Fruit fly (Drosophila melanogaster) whole organism, embryonic: ENCODE results near the gene DPCoAC.

Source experiments
- Abd-B ChIP-seq: fragments of 200-800 bp; sonication (Bioruptor generic); optimal IDR thresholded peaks from 2 replicates; lab custom pipeline; 2018; ENCODE audit warnings: missing biosample characterization, mild to moderate bottlenecking, missing genetic modification characterization, moderate library complexity
- Antp ChIP-seq: fragments of 200-800 bp; sonication (Bioruptor generic); optimal IDR thresholded peaks from 3 replicates; lab custom pipeline; 2016; ENCODE audit warnings: missing biosample characterization, missing genetic modification characterization
- Atf3 ChIP-seq: fragments of 200-800 bp; sonication (Bioruptor generic); optimal IDR thresholded peaks from 3 replicates; lab custom pipeline; 2016; ENCODE audit warnings: missing biosample characterization, missing genetic modification characterization
- BEAF-32 ChIP-seq: fragments of 200-800 bp; sonication (Bioruptor generic); optimal IDR thresholded peaks from 3 replicates; lab custom pipeline; 2017; ENCODE audit warnings: missing biosample characterization, missing genetic modification characterization, mild to moderate bottlenecking, moderate library complexity, missing genetic modification reagents
- Bgb ChIP-seq: fragments of 200-800 bp; sonication (Bioruptor generic); IDR thresholded peaks from 2 replicates; pipeline ENCODE4 v1.3.6; 2022; ENCODE audit warnings: missing biosample characterization, missing genetic modification characterization; ENCODE audit not compliant: partially characterized antibody
- Blimp-1 ChIP-seq: fragments of 200-800 bp; sonication (Bioruptor generic); optimal IDR thresholded peaks from 3 replicates; lab custom pipeline; 2018; ENCODE audit warnings: missing biosample characterization, missing genetic modification characterization, mild to moderate bottlenecking, moderate library complexity, missing genetic modification reagents
- CG13123 ChIP-seq: fragments of 200-800 bp; sonication (Bioruptor generic); optimal IDR thresholded peaks from 2 replicates; lab custom pipeline; 2016; ENCODE audit warnings: missing biosample characterization, missing genetic modification characterization
- CG14860 ChIP-seq: fragments of 200-800 bp; sonication (Bioruptor generic); IDR thresholded peaks from 3 replicates; pipeline ENCODE4 v1.3.6; 2022; ENCODE audit warnings: missing biosample characterization, missing genetic modification characterization; ENCODE audit not compliant: partially characterized antibody
- CG15601 ChIP-seq: fragments of 200-800 bp; sonication (Bioruptor generic); optimal IDR thresholded peaks from 3 replicates; lab custom pipeline; 2019; ENCODE audit warnings: missing biosample characterization, mild to moderate bottlenecking, missing genetic modification characterization, moderate library complexity
- CG17612 ChIP-seq: fragments of 200-800 bp; sonication (Bioruptor generic); IDR thresholded peaks from 2 replicates; pipeline ENCODE4 v1.3.6; 2022; ENCODE audit warnings: missing biosample characterization, missing genetic modification characterization
- CG1792 ChIP-seq: fragments of 200-800 bp; sonication (Bioruptor generic); optimal IDR thresholded peaks from 2 replicates; lab custom pipeline; 2016; ENCODE audit warnings: missing biosample characterization, missing genetic modification characterization
- CG18764 ChIP-seq: fragments of 200-800 bp; sonication (Bioruptor generic); optimal IDR thresholded peaks from 3 replicates; lab custom pipeline; 2016; ENCODE audit warnings: missing biosample characterization, missing genetic modification characterization
- CG2199 ChIP-seq: fragments of 200-800 bp; sonication (Bioruptor generic); IDR thresholded peaks from 3 replicates; pipeline ENCODE4 v1.3.6; 2022; ENCODE audit warnings: missing biosample characterization, missing genetic modification characterization
- CG3281 ChIP-seq: fragments of 200-800 bp; sonication (Bioruptor generic); optimal IDR thresholded peaks from 3 replicates; lab custom pipeline; 2017; ENCODE audit warnings: missing biosample characterization, mild to moderate bottlenecking, missing genetic modification characterization
- CG7745 ChIP-seq: fragments of 200-800 bp; sonication (Bioruptor generic); optimal IDR thresholded peaks from 2 replicates; lab custom pipeline; 2018; ENCODE audit warnings: missing biosample characterization, mild to moderate bottlenecking, missing genetic modification characterization, moderate library complexity
- CG8478 ChIP-seq: fragments of >200 bp; optimal IDR thresholded peaks from 2 replicates; lab custom pipeline; 2018
- CG9876 ChIP-seq: fragments of 200-800 bp; sonication (Bioruptor generic); optimal IDR thresholded peaks from 2 replicates; lab custom pipeline; 2016; ENCODE audit warnings: missing biosample characterization, missing genetic modification characterization
- Chrac-16 ChIP-seq: fragments of 200-800 bp; sonication (Bioruptor generic); optimal IDR thresholded peaks from 3 replicates; lab custom pipeline; 2016; ENCODE audit warnings: missing biosample characterization, missing genetic modification characterization
- Dll ChIP-seq: fragments of 200-800 bp; sonication (Bioruptor generic); IDR thresholded peaks from 4 replicates; pipeline ENCODE4 v1.3.6; 2022; ENCODE audit warnings: missing biosample characterization, missing genetic modification characterization; ENCODE audit not compliant: partially characterized antibody
- Drgx ChIP-seq: fragments of 200-800 bp; sonication (Bioruptor generic); IDR thresholded peaks from 2 replicates; pipeline ENCODE4 v1.3.6; 2022; ENCODE audit warnings: missing biosample characterization, missing genetic modification characterization
- Ets65A ChIP-seq: fragments of 200-800 bp; sonication (Bioruptor generic); peaks from one replicate; lab custom pipeline; 2016; ENCODE audit warnings: missing biosample characterization, missing genetic modification characterization
- Ets97D ChIP-seq: fragments of 200-800 bp; sonication (Bioruptor generic); optimal IDR thresholded peaks from 3 replicates; lab custom pipeline; 2016; ENCODE audit warnings: missing biosample characterization, missing genetic modification characterization
- HLHmδ ChIP-seq: fragments of 200-800 bp; sonication (Bioruptor generic); optimal IDR thresholded peaks from 2 replicates; lab custom pipeline; 2018; ENCODE audit warnings: missing biosample characterization, mild to moderate bottlenecking, missing genetic modification characterization, moderate library complexity
- Hsf ChIP-seq: fragments of 200-800 bp; sonication (Bioruptor generic); optimal IDR thresholded peaks from 3 replicates; lab custom pipeline; 2016; ENCODE audit warnings: missing biosample characterization, missing genetic modification characterization
- MESR4 ChIP-seq: fragments of 200-800 bp; sonication (Bioruptor generic); optimal IDR thresholded peaks from 2 replicates; lab custom pipeline; 2018; ENCODE audit warnings: missing biosample characterization, mild to moderate bottlenecking, missing genetic modification characterization, moderate library complexity
- MTF-1 ChIP-seq: fragments of 200-800 bp; sonication (Bioruptor generic); optimal IDR thresholded peaks from 2 replicates; lab custom pipeline; 2018; ENCODE audit warnings: missing biosample characterization, mild to moderate bottlenecking, missing genetic modification characterization, borderline replicate concordance
- Med ChIP-seq: fragments of 200-800 bp; sonication (Bioruptor generic); peaks from one replicate; lab custom pipeline; 2016; ENCODE audit warnings: missing biosample characterization, missing genetic modification characterization, mild to moderate bottlenecking, inconsistent platforms, moderate library complexity
- Mrtf ChIP-seq: fragments of 200-800 bp; sonication (Bioruptor generic); IDR thresholded peaks from 3 replicates; pipeline ENCODE4 v1.3.6; 2022; ENCODE audit warnings: missing biosample characterization, missing genetic modification characterization
- Sox100B ChIP-seq: fragments of 200-800 bp; sonication (Bioruptor generic); optimal IDR thresholded peaks from 3 replicates; lab custom pipeline; 2018; ENCODE audit warnings: missing biosample characterization, mild to moderate bottlenecking, missing genetic modification characterization
- Spps ChIP-seq: fragments of 200-800 bp; sonication (Bioruptor generic); optimal IDR thresholded peaks from 2 replicates; lab custom pipeline; 2018; ENCODE audit warnings: missing biosample characterization, mild to moderate bottlenecking, missing genetic modification characterization
- Sry-δ ChIP-seq: fragments of 200-800 bp; sonication (Bioruptor generic); optimal IDR thresholded peaks from 2 replicates; lab custom pipeline; 2016; ENCODE audit warnings: missing biosample characterization, missing genetic modification characterization
- Vsx1 ChIP-seq: fragments of 200-800 bp; sonication (Bioruptor generic); optimal IDR thresholded peaks from 2 replicates; lab custom pipeline; 2017; ENCODE audit warnings: missing biosample characterization, mild to moderate bottlenecking, missing genetic modification characterization, missing genetic modification reagents
- ac ChIP-seq: fragments of 200-800 bp; sonication (Bioruptor generic); optimal IDR thresholded peaks from 3 replicates; lab custom pipeline; 2017; ENCODE audit warnings: missing biosample characterization, mild to moderate bottlenecking, missing genetic modification characterization
- chif ChIP-seq, 2 experiments: fragments of 200-800 bp; sonication (Bioruptor generic); optimal IDR thresholded peaks; 3 replicates each; lab custom pipeline; 2016; ENCODE audit warnings: missing biosample characterization in 2 of 2, missing genetic modification characterization in 2 of 2
- disco-r ChIP-seq: fragments of 200-800 bp; sonication (Bioruptor generic); optimal IDR thresholded peaks from 2 replicates; lab custom pipeline; 2016; ENCODE audit warnings: missing biosample characterization, missing genetic modification characterization
- en ChIP-seq: fragments of 200-800 bp; sonication (Bioruptor generic); optimal IDR thresholded peaks from 2 replicates; lab custom pipeline; 2016; ENCODE audit warnings: missing biosample characterization, missing genetic modification characterization
- ewg ChIP-seq: fragments of 200-800 bp; sonication (Bioruptor generic); optimal IDR thresholded peaks from 3 replicates; lab custom pipeline; 2017; ENCODE audit warnings: mild to moderate bottlenecking, missing biosample characterization, missing genetic modification reagents, missing genetic modification characterization
- fd64A ChIP-seq: fragments of 200-800 bp; sonication (Bioruptor generic); optimal IDR thresholded peaks from 3 replicates; lab custom pipeline; 2018; ENCODE audit warnings: missing biosample characterization, mild to moderate bottlenecking, missing genetic modification characterization
- fru ChIP-seq: fragments of >200 bp; optimal IDR thresholded peaks from 2 replicates; lab custom pipeline; 2017
- gcm ChIP-seq: fragments of 200-800 bp; sonication (Bioruptor generic); optimal IDR thresholded peaks from 2 replicates; lab custom pipeline; 2019; ENCODE audit warnings: missing biosample characterization, mild to moderate bottlenecking, missing genetic modification characterization, moderate library complexity
- gfzf ChIP-seq: fragments of 200-800 bp; sonication (Bioruptor generic); optimal IDR thresholded peaks from 2 replicates; lab custom pipeline; 2016; ENCODE audit warnings: missing biosample characterization, mild to moderate bottlenecking, missing genetic modification characterization, moderate library complexity
- grau ChIP-seq: fragments of 200-800 bp; optimal IDR thresholded peaks from 3 replicates; lab custom pipeline; 2019; ENCODE audit warnings: missing biosample characterization, mild to moderate bottlenecking, missing genetic modification characterization, moderate library complexity
- luna ChIP-seq: fragments of 200-800 bp; sonication (Bioruptor generic); optimal IDR thresholded peaks from 2 replicates; lab custom pipeline; 2016; ENCODE audit warnings: missing biosample characterization, missing genetic modification characterization
- mam ChIP-seq: fragments of 200-800 bp; sonication (Bioruptor generic); optimal IDR thresholded peaks from 3 replicates; lab custom pipeline; 2016; ENCODE audit warnings: missing biosample characterization, missing genetic modification characterization
- sc ChIP-seq, 3 experiments: fragments of >200 bp in 2 of 3; fragments of 200-800 bp in 1 of 3; sonication (Bioruptor generic) in 1 of 3; optimal IDR thresholded peaks; 2 replicates in 2 of 3; 3 replicates in 1 of 3; lab custom pipeline; 2017; ENCODE audit warnings: mild to moderate bottlenecking in 1 of 3, missing biosample characterization in 1 of 3, missing genetic modification characterization in 1 of 3, missing genetic modification reagents in 1 of 3
- sug ChIP-seq: fragments of 200-800 bp; optimal IDR thresholded peaks from 2 replicates; lab custom pipeline; 2019; ENCODE audit warnings: missing biosample characterization, mild to moderate bottlenecking, missing genetic modification characterization, moderate library complexity
- tx ChIP-seq: fragments of 200-800 bp; sonication (Bioruptor generic); optimal IDR thresholded peaks from 2 replicates; lab custom pipeline; 2016; ENCODE audit warnings: missing biosample characterization, missing genetic modification characterization
- unc-4 ChIP-seq: fragments of 200-800 bp; sonication (Bioruptor generic); IDR thresholded peaks from 2 replicates; pipeline ENCODE4 v1.3.6; 2022; ENCODE audit warnings: missing biosample characterization, missing genetic modification characterization; ENCODE audit not compliant: partially characterized antibody
- vnd ChIP-seq: fragments of 200-800 bp; sonication (Bioruptor generic); IDR thresholded peaks from 3 replicates; pipeline ENCODE4 v1.3.6; 2022; ENCODE audit warnings: missing biosample characterization, missing genetic modification characterization; ENCODE audit not compliant: partially characterized antibody
- zf30C ChIP-seq: fragments of 200-800 bp; sonication (Bioruptor generic); optimal IDR thresholded peaks from 3 replicates; lab custom pipeline; 2018; ENCODE audit warnings: missing biosample characterization, mild to moderate bottlenecking, missing genetic modification characterization
- zfh1 ChIP-seq: fragments of 200-800 bp; sonication (Bioruptor generic); IDR thresholded peaks from 3 replicates; pipeline ENCODE4 v1.3.6; 2022; ENCODE audit warnings: missing biosample characterization, missing genetic modification characterization

DPCoAC gene

dm6 chr3R:20586409-20586808, 28.9 kb upstream of the DPCoAC start:
- TF ChIP-seq CG15601 (tag; lab: Kevin White, UChicago): no peak
- TF ChIP-seq zf30C: no peak
- no peak for TF ChIP-seq CG14860 (GFP tag; lab: Robert Waterston, UW)
- no peak for TF ChIP-seq Chrac-16 (GFP tag; lab: Kevin White, UChicago)
- TF ChIP-seq ewg (GFP tag; lab: Kevin White, UChicago): no peak
- no peak for TF ChIP-seq disco-r (GFP tag; lab: Kevin White, UChicago)
- TF ChIP-seq zfh1 (GFP tag; lab: Robert Waterston, UW): no peak
- no peak for TF ChIP-seq CG17612 (GFP tag; lab: Robert Waterston, UW)
- TF ChIP-seq CG8478 (lab: Kevin White, UChicago): peak; percentile 57
- TF ChIP-seq Sox100B: no peak
- TF ChIP-seq Hsf (GFP tag; lab: Kevin White, UChicago): no peak
- TF ChIP-seq Mrtf (GFP tag; lab: Robert Waterston, UW): no peak
- TF ChIP-seq chif (GFP tag; optimal IDR thresholded peaks at IDR 0.05; lab: Kevin White, UChicago): no peak
- no peak for TF ChIP-seq Vsx1 (GFP tag; lab: Kevin White, UChicago)
- peak; percentile 55 for TF ChIP-seq Ets65A (GFP tag; lab: Kevin White, UChicago)
- TF ChIP-seq CG9876 (GFP tag; lab: Kevin White, UChicago): no peak
- no peak for TF ChIP-seq mam
- TF ChIP-seq Dll (GFP tag; lab: Robert Waterston, UW): no peak

- no peak for TF ChIP-seq CG3281
- TF ChIP-seq grau (tag; lab: Kevin White, UChicago): peak; percentile 2
- TF ChIP-seq vnd (GFP tag; lab: Robert Waterston, UW): no peak
- TF ChIP-seq CG1792 (GFP tag; lab: Kevin White, UChicago): no peak
- TF ChIP-seq Antp (GFP tag; lab: Kevin White, UChicago): no peak
- peak; percentile 38 for TF ChIP-seq Ets97D
- TF ChIP-seq tx (GFP tag; lab: Kevin White, UChicago): no peak
- TF ChIP-seq Sry-δ: peak; percentile 21
- no peak for TF ChIP-seq Spps (tag; lab: Kevin White, UChicago)
- no peak for TF ChIP-seq Drgx (GFP tag; lab: Robert Waterston, UW)
- TF ChIP-seq HLHmδ (GFP tag; lab: Kevin White, UChicago): no peak
- no peak for TF ChIP-seq MTF-1 (GFP tag; lab: Kevin White, UChicago)
- TF ChIP-seq Atf3 (GFP tag; lab: Kevin White, UChicago): no peak
- peak; percentile 84 for TF ChIP-seq gfzf (GFP tag; lab: Kevin White, UChicago)
- TF ChIP-seq en (GFP tag; lab: Kevin White, UChicago): no peak
- no peak for TF ChIP-seq fd64A (GFP tag; lab: Kevin White, UChicago)
- TF ChIP-seq Bgb (GFP tag; lab: Robert Waterston, UW): no peak
- TF ChIP-seq CG13123 (GFP tag; lab: Kevin White, UChicago): no peak
- TF ChIP-seq sug: peak; percentile 1
- no peak for TF ChIP-seq CG18764 (GFP tag; lab: Kevin White, UChicago)
- TF ChIP-seq luna (GFP tag; lab: Kevin White, UChicago): no peak
- peak; percentile 6 for TF ChIP-seq CG7745 (tag; lab: Kevin White, UChicago)
- peak; percentile 21 for TF ChIP-seq BEAF-32
- no peak for TF ChIP-seq Blimp-1
- no peak for TF ChIP-seq Abd-B (GFP tag; lab: Kevin White, UChicago)
- TF ChIP-seq MESR4 (GFP tag; lab: Kevin White, UChicago): peak; percentile 89
- TF ChIP-seq CG2199 (GFP tag; lab: Robert Waterston, UW): no peak
- TF ChIP-seq gcm: no peak
- peak; percentile 43 for TF ChIP-seq Med (GFP tag; lab: Kevin White, UChicago)
- TF ChIP-seq unc-4 (GFP tag; lab: Robert Waterston, UW): 0 out of 2 replicates have a peak, but pooled peaks have one; percentile 19
- TF ChIP-seq fru: no peak
- no peak for TF ChIP-seq ac (GFP tag; lab: Kevin White, UChicago)
- no peak for TF ChIP-seq sc (optimal IDR thresholded peaks at IDR 0.05; lab: Kevin White, UChicago)
- no peak for TF ChIP-seq sc (GFP tag; optimal IDR thresholded peaks at IDR 0.05; lab: Kevin White, UChicago)
Measured at dm6 chr3R:20585566-20585965, 28.1 kb upstream of the DPCoAC start, which contains the start of gene CG16953. TSS of gene CG16953 (minus strand) at chr3R:20585833.
